Worm (Caenorhabditis elegans): ENCODE results near the gene Y47D7A.18.

The Y47D7A.18 gene

DNA sequence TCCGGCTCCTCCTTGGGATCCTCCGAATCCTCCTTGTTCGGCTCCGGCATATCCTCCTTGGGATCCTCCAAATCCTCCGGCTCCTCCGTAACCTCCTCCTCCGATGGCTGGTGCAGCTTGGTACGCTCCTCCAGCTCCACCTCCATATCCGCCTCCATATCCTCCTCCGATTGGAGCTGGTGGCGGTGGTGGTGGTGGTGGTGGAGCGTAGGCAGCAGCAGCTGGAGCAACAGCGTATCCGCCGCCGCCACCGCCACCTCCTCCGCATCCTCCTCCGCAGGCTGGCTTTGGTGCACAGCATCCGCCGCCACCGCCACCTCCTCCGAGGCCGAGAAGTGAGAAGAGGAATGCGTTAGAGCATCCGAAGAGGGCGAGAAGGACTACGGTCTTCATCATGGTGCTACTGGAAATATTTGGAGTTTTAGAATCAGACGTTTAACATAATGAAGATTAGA is 16.2 kb upstream of the Y47D7A.18 start, which contains the start of gene Y47D7A.15:
Gene Y47D7A.15 (minus strand): TSS at position 405 of the 455 bp plus-strand sequence.
- TF ChIP-seq flt-1 (GFP tag; IDR thresholded peaks at IDR 0.05) (no peak), tbx-37 (GFP tag; conservative IDR thresholded peaks at IDR 0.05) (no peak), B0310.2 (tag; optimal IDR thresholded peaks at IDR 0.05) (no peak), ceh-13 (GFP tag; optimal IDR thresholded peaks at IDR 0.05) (no peak), ceh-36 (tag; optimal IDR thresholded peaks at IDR 0.05) (no peak), ama-1 (optimal IDR thresholded peaks at IDR 0.05) (no peak)

DNA sequence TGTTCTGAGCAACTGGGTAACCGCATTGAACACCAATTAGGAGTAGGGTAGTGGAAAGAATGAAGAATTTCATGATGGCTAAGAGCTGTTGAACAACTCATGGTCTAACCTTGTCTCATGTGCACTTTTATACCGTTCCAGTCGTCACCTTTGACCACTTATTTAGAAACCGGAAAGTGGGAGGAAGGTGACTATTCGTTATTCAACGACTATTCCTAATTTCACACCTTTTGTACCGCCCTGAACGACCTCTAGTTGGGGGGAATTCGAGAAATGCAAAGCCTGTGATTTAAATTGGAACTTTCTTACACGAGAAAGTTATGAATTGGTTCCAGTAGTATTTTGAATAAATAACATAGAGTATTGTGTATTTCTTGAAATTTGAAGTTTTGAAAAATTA is 13.0 kb upstream of the Y47D7A.18 start, which contains the start of gene Y47D7A.12:
Gene Y47D7A.12 (minus strand): TSS at position 101 of the 400 bp plus-strand sequence.
- TF ChIP-seq scrt-1 (GFP tag; IDR thresholded peaks at IDR 0.05): no peak
- TF ChIP-seq aly-1 (tag; optimal IDR thresholded peaks at IDR 0.05): no peak
- no peak for TF ChIP-seq B0310.2 (tag; optimal IDR thresholded peaks at IDR 0.05)
- no peak for TF ChIP-seq flt-1 (GFP tag; IDR thresholded peaks at IDR 0.05)
- TF ChIP-seq sea-1 (GFP tag; conservative IDR thresholded peaks at IDR 0.05): no peak
- TF ChIP-seq ceh-13 (GFP tag; optimal IDR thresholded peaks at IDR 0.05): no peak

DNA sequence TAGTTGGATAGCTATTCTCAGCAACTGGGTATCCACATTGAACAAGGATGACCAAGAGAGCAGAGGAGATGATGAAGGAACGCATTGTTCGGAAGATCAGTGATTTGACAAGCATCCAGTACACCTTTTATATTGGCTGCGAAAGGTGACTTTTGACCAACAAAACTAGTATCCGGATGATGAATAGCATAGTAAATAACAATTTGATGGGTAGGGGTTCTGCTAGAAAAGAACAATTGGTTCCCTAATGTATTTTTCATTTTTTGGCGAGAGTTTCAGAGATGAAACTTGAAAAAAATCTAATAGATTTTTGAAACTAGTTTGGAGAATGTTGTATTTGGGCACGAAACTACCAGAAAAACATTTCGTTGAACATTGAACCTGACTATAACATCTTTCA is 11.6 kb upstream of the Y47D7A.18 start, which contains the start of gene Y47D7A.11:
Gene Y47D7A.11 (minus strand): TSS at position 101 of the 400 bp plus-strand sequence.
- TF ChIP-seq sea-1 (GFP tag; conservative IDR thresholded peaks at IDR 0.05): no peak

DNA sequence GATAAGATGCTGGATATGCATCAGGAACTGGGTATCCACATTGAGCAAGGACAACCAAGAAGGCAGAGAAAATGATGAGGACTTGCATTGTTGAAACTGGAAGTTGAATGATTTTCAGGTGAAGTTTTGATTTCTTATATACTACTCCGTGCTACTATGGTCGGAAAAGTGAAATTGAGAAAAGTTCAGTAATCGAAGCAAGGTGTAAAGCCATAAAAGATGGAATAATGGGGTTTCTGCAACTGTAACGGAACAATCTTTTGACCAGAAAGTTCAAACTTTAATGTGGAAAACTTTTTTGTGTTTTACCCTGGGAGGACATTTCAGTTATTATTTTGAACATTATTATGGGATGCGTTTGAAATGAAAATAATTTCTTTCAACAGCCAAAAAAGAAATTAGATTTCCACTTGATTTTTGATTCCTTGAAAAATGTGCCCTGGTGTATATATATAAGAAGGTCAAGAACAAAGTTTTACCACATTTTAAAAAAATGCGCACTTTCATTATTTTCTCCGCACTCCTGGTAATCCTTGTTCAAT is 7.3 kb upstream of the Y47D7A.18 start, which contains the start of the genes Y47D7A.9 and Y47D7A.19:
Gene Y47D7A.9 (minus strand): TSS at position 101 of the 542 bp plus-strand sequence.
Gene Y47D7A.19 (plus strand): TSS at position 492 of the 542 bp plus-strand sequence.
- TF ChIP-seq hnd-1 (tag; optimal IDR thresholded peaks at IDR 0.05) (no peak), hmbx-1 (tag; optimal IDR thresholded peaks at IDR 0.05) (no peak), ceh-36 (tag; optimal IDR thresholded peaks at IDR 0.05) (no peak), ceh-13 (GFP tag; optimal IDR thresholded peaks at IDR 0.05) (no peak), flt-1 (GFP tag; IDR thresholded peaks at IDR 0.05) (no peak), hmg-4 (GFP tag; optimal IDR thresholded peaks at IDR 0.05) (no peak)

DNA sequence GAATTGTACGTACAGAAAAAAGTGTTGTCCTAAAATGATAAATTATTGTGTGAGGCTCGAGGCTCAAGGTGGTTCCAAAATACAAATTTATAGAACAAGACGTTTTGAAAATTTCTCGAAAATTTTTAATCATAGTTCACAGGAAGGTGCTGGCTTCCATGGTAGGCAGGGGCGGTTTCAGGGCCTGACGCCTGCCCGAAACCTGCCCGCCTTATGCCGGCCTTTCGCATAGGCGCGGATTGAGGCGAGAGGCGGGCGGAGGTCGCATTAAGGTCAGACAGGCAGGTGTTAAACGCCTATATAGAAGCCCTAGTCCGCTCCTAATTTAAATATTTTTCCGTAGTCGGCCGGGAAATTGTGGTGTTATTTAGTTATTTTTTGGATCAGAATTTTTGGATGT is 6.5 kb upstream of the Y47D7A.18 start:
- TF ChIP-seq hnd-1 (tag; optimal IDR thresholded peaks at IDR 0.05): no peak
- TF ChIP-seq B0310.2 (tag; optimal IDR thresholded peaks at IDR 0.05): no peak
- no peak for TF ChIP-seq pes-1 (GFP tag; IDR thresholded peaks at IDR 0.05)
- TF ChIP-seq hmbx-1 (tag; optimal IDR thresholded peaks at IDR 0.05): no peak
- no peak for TF ChIP-seq ets-7 (tag; optimal IDR thresholded peaks at IDR 0.05)
- no peak for TF ChIP-seq sea-1 (GFP tag; conservative IDR thresholded peaks at IDR 0.05)
- no peak for TF ChIP-seq ama-1 (optimal IDR thresholded peaks at IDR 0.05)
- no peak for TF ChIP-seq ceh-13 (GFP tag; optimal IDR thresholded peaks at IDR 0.05)
- no peak for TF ChIP-seq tbx-37 (GFP tag; conservative IDR thresholded peaks at IDR 0.05)
- no peak for TF ChIP-seq flt-1 (GFP tag; IDR thresholded peaks at IDR 0.05)
- no peak for TF ChIP-seq ceh-36 (tag; optimal IDR thresholded peaks at IDR 0.05)
- no peak for TF ChIP-seq tbx-11 (GFP tag; IDR thresholded peaks at IDR 0.05)

DNA sequence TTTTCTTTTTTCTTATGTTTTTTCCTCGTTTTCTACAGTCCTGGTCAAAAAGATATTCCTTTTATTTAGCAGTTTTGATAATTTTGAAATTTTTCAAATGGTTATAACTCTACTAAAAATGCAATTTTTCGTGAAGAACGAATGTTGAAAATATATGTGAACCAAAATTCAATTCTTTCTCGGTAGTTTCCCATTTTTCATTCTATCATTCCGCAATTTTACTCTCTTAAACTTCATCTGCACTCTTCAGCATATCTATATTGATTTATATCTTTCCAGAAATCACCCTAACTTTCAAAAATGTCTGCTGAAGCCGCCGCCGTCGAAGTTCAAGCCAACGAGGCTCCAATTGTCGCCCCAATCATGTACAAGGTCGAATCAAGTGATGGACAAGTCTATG is 5.5 kb upstream of the Y47D7A.18 start, which contains the start of gene skr-7:
Gene skr-7 (plus strand): TSS at position 301 of the 400 bp plus-strand sequence.
- no peak for TF ChIP-seq pes-1 (GFP tag; IDR thresholded peaks at IDR 0.05)
- TF ChIP-seq ama-1 (optimal IDR thresholded peaks at IDR 0.05): no peak
- no peak for TF ChIP-seq B0310.2 (tag; optimal IDR thresholded peaks at IDR 0.05)
- no peak for TF ChIP-seq ets-7 (tag; optimal IDR thresholded peaks at IDR 0.05)
- no peak for TF ChIP-seq tra-4 (tag; optimal IDR thresholded peaks at IDR 0.05)
- TF ChIP-seq scrt-1 (GFP tag; IDR thresholded peaks at IDR 0.05): no peak
- TF ChIP-seq F13C5.2 (tag; optimal IDR thresholded peaks at IDR 0.05): no peak
- TF ChIP-seq tbx-37 (GFP tag; conservative IDR thresholded peaks at IDR 0.05): no peak
- TF ChIP-seq aly-1 (tag; optimal IDR thresholded peaks at IDR 0.05): no peak
- TF ChIP-seq ceh-36 (tag; optimal IDR thresholded peaks at IDR 0.05): no peak
- no peak for TF ChIP-seq flt-1 (GFP tag; IDR thresholded peaks at IDR 0.05)
- no peak for TF ChIP-seq sea-1 (GFP tag; conservative IDR thresholded peaks at IDR 0.05)

DNA sequence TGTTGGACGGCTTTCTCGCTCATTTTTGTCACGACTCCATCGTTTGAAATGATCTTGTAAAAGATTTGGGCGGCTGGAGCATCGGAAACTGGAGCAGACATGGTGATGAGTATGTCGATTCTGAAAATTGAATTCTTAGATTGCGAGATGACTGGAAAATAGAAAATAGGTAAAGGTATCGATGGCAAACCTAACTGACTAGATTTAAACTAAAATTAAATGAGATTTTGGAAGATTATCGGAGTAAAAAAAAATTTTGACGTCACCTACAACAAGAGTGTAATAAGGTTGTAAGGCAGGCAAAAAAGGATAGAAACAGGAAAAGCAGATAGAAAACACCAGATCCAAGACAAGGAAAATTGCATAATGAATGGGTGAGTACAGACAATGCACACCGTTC is 4.9 kb upstream of the Y47D7A.18 start, which contains the start of gene skr-14:
Gene skr-14 (minus strand): TSS at position 101 of the 400 bp plus-strand sequence.
- TF ChIP-seq ama-1 (optimal IDR thresholded peaks at IDR 0.05) (no peak), tbx-11 (GFP tag; IDR thresholded peaks at IDR 0.05) (no peak), flt-1 (GFP tag; IDR thresholded peaks at IDR 0.05) (no peak), tbx-37 (GFP tag; conservative IDR thresholded peaks at IDR 0.05) (no peak), ceh-36 (tag; optimal IDR thresholded peaks at IDR 0.05) (no peak), ets-7 (tag; optimal IDR thresholded peaks at IDR 0.05) (no peak), scrt-1 (GFP tag; IDR thresholded peaks at IDR 0.05) (no peak), hmg-4 (GFP tag; optimal IDR thresholded peaks at IDR 0.05) (no peak), tra-4 (tag; optimal IDR thresholded peaks at IDR 0.05) (no peak), hmbx-1 (tag; optimal IDR thresholded peaks at IDR 0.05) (no peak), aly-1 (tag; optimal IDR thresholded peaks at IDR 0.05) (no peak), ceh-13 (GFP tag; optimal IDR thresholded peaks at IDR 0.05) (no peak), F13C5.2 (tag; optimal IDR thresholded peaks at IDR 0.05) (no peak)

ce11 chrV:4419767-4420322 is 3.2 kb upstream of the Y47D7A.18 start, which contains the start of the genes Y47D7A.7 and Y47D7A.2:
Y47D7A.7 (minus strand) TSS chrV:4419867.
Y47D7A.2 (plus strand) TSS chrV:4420272.
- no peak for TF ChIP-seq F13C5.2 (tag; optimal IDR thresholded peaks at IDR 0.05)
- no peak for TF ChIP-seq scrt-1 (GFP tag; IDR thresholded peaks at IDR 0.05)
- no peak for TF ChIP-seq ceh-36 (tag; optimal IDR thresholded peaks at IDR 0.05)
- no peak for TF ChIP-seq hmbx-1 (tag; optimal IDR thresholded peaks at IDR 0.05)
- no peak for TF ChIP-seq tra-4 (tag; optimal IDR thresholded peaks at IDR 0.05)
- TF ChIP-seq tbx-37 (GFP tag; conservative IDR thresholded peaks at IDR 0.05): no peak
- TF ChIP-seq flt-1 (GFP tag; IDR thresholded peaks at IDR 0.05): no peak
- TF ChIP-seq sea-1 (GFP tag; conservative IDR thresholded peaks at IDR 0.05): no peak
- TF ChIP-seq ceh-13 (GFP tag; optimal IDR thresholded peaks at IDR 0.05): no peak
- no peak for TF ChIP-seq B0310.2 (tag; optimal IDR thresholded peaks at IDR 0.05)
- TF ChIP-seq ama-1 (optimal IDR thresholded peaks at IDR 0.05): no peak
- no peak for TF ChIP-seq tbx-11 (GFP tag; IDR thresholded peaks at IDR 0.05)
- no peak for TF ChIP-seq aly-1 (tag; optimal IDR thresholded peaks at IDR 0.05)
